Worm (Caenorhabditis elegans) whole organism, L2 larva: ENCODE data around the gene Y42H9B.3.

Experiments used
- egl-27 ChIP-seq: sonication (generic microtip); optimal IDR thresholded peaks from 3 replicates; lab custom pipeline; 2017; ENCODE audit warnings: missing biosample characterization, missing genetic modification reagents, missing genetic modification characterization
- lin-11 ChIP-seq: fragments of 150-350 bp; sonication (generic microtip); optimal IDR thresholded peaks from 2 replicates; lab custom pipeline; 2014; ENCODE audit warnings: missing biosample characterization, missing genetic modification characterization, inconsistent platforms, mixed read lengths
- lin-13 ChIP-seq: fragments of 150-350 bp; optimal IDR thresholded peaks from 2 replicates; lab custom pipeline; 2014; ENCODE audit warnings: missing biosample characterization, missing genetic modification reagents, missing genetic modification characterization
- lsy-2 ChIP-seq, 2 experiments: fragments of 150-350 bp in 1 of 2; sonication (generic microtip) in 1 of 2; optimal IDR thresholded peaks; 2 replicates each; lab custom pipeline; 2014 to 2017; ENCODE audit warnings: missing biosample characterization in 2 of 2, missing genetic modification characterization in 2 of 2
- nhr-12 ChIP-seq: fragments of 150-350 bp; optimal IDR thresholded peaks from 2 replicates; lab custom pipeline; 2014; ENCODE audit warnings: missing biosample characterization, missing genetic modification characterization
- nhr-23 ChIP-seq: fragments of 150-350 bp; optimal IDR thresholded peaks from 2 replicates; lab custom pipeline; 2014; ENCODE audit warnings: missing biosample characterization, missing genetic modification reagents, missing genetic modification characterization
- snpc-4 ChIP-seq: fragments of 150-350 bp; optimal IDR thresholded peaks from 2 replicates; lab custom pipeline; 2014; ENCODE audit warnings: missing biosample characterization, missing genetic modification characterization
- unc-62 ChIP-seq: fragments of 150-350 bp; optimal IDR thresholded peaks from 2 replicates; lab custom pipeline; 2014; ENCODE audit warnings: missing biosample characterization, missing genetic modification reagents, missing genetic modification characterization
- zag-1 ChIP-seq: fragments of 150-350 bp; optimal IDR thresholded peaks from 2 replicates; lab custom pipeline; 2014; ENCODE audit warnings: missing biosample characterization, missing genetic modification characterization
- ztf-11 ChIP-seq: sonication (generic microtip); optimal IDR thresholded peaks from 2 replicates; lab custom pipeline; 2017; ENCODE audit warnings: missing biosample characterization, missing genetic modification characterization

DNA sequence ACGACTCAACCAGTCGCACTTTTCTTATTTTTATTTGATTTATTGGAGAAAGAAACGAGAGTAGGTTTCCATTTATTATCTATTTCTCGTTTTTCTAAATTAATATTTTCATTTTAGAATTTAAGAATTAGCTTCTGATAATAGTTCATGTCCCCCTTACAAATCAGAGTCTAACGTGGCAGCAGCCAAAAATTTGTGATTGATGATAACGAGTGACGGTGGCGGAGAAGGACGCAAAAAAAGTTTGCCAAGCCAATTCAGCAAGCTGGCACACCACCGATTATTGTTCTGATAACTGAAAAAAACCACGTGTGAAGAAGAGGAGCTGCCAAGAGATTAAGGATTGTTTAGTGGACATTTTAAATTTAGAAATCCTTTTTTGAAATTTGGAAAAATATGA is 17.9 kb upstream of the Y42H9B.3 start:
- TF ChIP-seq ztf-11 = no peak
- no peak for TF ChIP-seq unc-62 (GFP tag; lab: Kevin White, UChicago)
- TF ChIP-seq lin-13 = no peak
- TF ChIP-seq lsy-2 (tag; optimal IDR thresholded peaks at IDR 0.05; lab: Kevin White, UChicago) = no peak
- TF ChIP-seq lin-11 (tag; lab: Kevin White, UChicago) = no peak
- TF ChIP-seq snpc-4 = no peak
- TF ChIP-seq nhr-12 (tag; lab: Kevin White, UChicago) = no peak
- TF ChIP-seq zag-1 (tag; lab: Kevin White, UChicago) = no peak
- TF ChIP-seq egl-27 (tag; lab: Kevin White, UChicago) = no peak
- no peak for TF ChIP-seq nhr-23 (tag; lab: Kevin White, UChicago)
